Fruit fly (Drosophila melanogaster) whole organism, embryonic: ENCODE results near the gene Mco1.

Source experiments
- Abd-B ChIP-seq: fragments of 200-800 bp; sonication (Bioruptor generic); optimal IDR thresholded peaks from 2 replicates; lab custom pipeline; 2018; ENCODE audit warnings: missing biosample characterization, mild to moderate bottlenecking, missing genetic modification characterization, moderate library complexity
- CG10431 ChIP-seq: fragments of 200-800 bp; sonication (Bioruptor generic); optimal IDR thresholded peaks from 3 replicates; lab custom pipeline; 2018; ENCODE audit warnings: missing biosample characterization, mild to moderate bottlenecking, missing genetic modification characterization
- CG12155 ChIP-seq: fragments of 200-800 bp; sonication (Bioruptor generic); optimal IDR thresholded peaks from 3 replicates; lab custom pipeline; 2016; ENCODE audit warnings: missing biosample characterization, missing genetic modification characterization
- CG13296 ChIP-seq: fragments of 200-800 bp; sonication (Bioruptor generic); optimal IDR thresholded peaks from 3 replicates; lab custom pipeline; 2018; ENCODE audit warnings: missing biosample characterization, mild to moderate bottlenecking, missing genetic modification characterization
- CG13775 ChIP-seq: fragments of 200-800 bp; sonication (Bioruptor generic); optimal IDR thresholded peaks from 3 replicates; lab custom pipeline; 2017; ENCODE audit warnings: missing biosample characterization, mild to moderate bottlenecking, missing genetic modification characterization
- CG14965 ChIP-seq: fragments of 200-800 bp; sonication (Bioruptor generic); optimal IDR thresholded peaks from 2 replicates; lab custom pipeline; 2016; ENCODE audit warnings: missing biosample characterization, missing genetic modification characterization, borderline replicate concordance
- CG17612 ChIP-seq: fragments of 200-800 bp; sonication (Bioruptor generic); IDR thresholded peaks from 2 replicates; pipeline ENCODE4 v1.3.6; 2022; ENCODE audit warnings: missing biosample characterization, missing genetic modification characterization
- CG34376 ChIP-seq: fragments of 200-800 bp; sonication (Bioruptor generic); optimal IDR thresholded peaks from 2 replicates; lab custom pipeline; 2018; ENCODE audit warnings: missing biosample characterization, mild to moderate bottlenecking, missing genetic modification characterization
- CG4820 ChIP-seq: fragments of 200-800 bp; sonication (Bioruptor generic); optimal IDR thresholded peaks from 3 replicates; lab custom pipeline; 2016; ENCODE audit warnings: missing biosample characterization, missing genetic modification characterization
- CG6272 ChIP-seq: fragments of 200-800 bp; sonication (Bioruptor generic); IDR thresholded peaks from 2 replicates; pipeline ENCODE4 v1.3.6; 2022; ENCODE audit warnings: missing biosample characterization, missing genetic modification characterization
- CG7357 ChIP-seq: fragments of 200-800 bp; sonication (Bioruptor generic); IDR thresholded peaks from 3 replicates; pipeline ENCODE4 v1.3.6; 2022; ENCODE audit warnings: missing biosample characterization, missing genetic modification characterization
- CG8089 ChIP-seq: fragments of 200-800 bp; sonication (Bioruptor generic); optimal IDR thresholded peaks from 3 replicates; lab custom pipeline; 2016; ENCODE audit warnings: missing biosample characterization, missing genetic modification characterization
- CrebB ChIP-seq: fragments of 200-800 bp; sonication (Bioruptor generic); optimal IDR thresholded peaks from 3 replicates; lab custom pipeline; 2018; ENCODE audit warnings: missing biosample characterization, mild to moderate bottlenecking, missing genetic modification characterization
- D ChIP-seq, 2 experiments: fragments of 200-800 bp in 1 of 2; fragments of >200 bp in 1 of 2; sonication (Bioruptor generic) in 1 of 2; optimal IDR thresholded peaks; 2 replicates in 1 of 2; 3 replicates in 1 of 2; lab custom pipeline; 2017; ENCODE audit warnings: mild to moderate bottlenecking in 1 of 2, missing biosample characterization in 1 of 2, missing genetic modification characterization in 1 of 2, missing genetic modification reagents in 1 of 2
- Dll ChIP-seq: fragments of 200-800 bp; sonication (Bioruptor generic); IDR thresholded peaks from 4 replicates; pipeline ENCODE4 v1.3.6; 2022; ENCODE audit warnings: missing biosample characterization, missing genetic modification characterization; ENCODE audit not compliant: partially characterized antibody
- Fer3 ChIP-seq: fragments of 200-800 bp; sonication (Bioruptor generic); optimal IDR thresholded peaks from 2 replicates; lab custom pipeline; 2018; ENCODE audit warnings: missing biosample characterization, mild to moderate bottlenecking, missing genetic modification characterization, moderate library complexity
- HmgZ ChIP-seq: fragments of 200-800 bp; sonication (Bioruptor generic); optimal IDR thresholded peaks from 2 replicates; lab custom pipeline; 2018; ENCODE audit warnings: missing biosample characterization, mild to moderate bottlenecking, missing genetic modification characterization
- Hmx ChIP-seq: fragments of 200-800 bp; sonication (Bioruptor generic); optimal IDR thresholded peaks from 2 replicates; lab custom pipeline; 2016; ENCODE audit warnings: missing biosample characterization, missing genetic modification characterization
- Hr78 ChIP-seq, 2 experiments: fragments of 200-800 bp in 1 of 2; fragments of >200 bp in 1 of 2; sonication (Bioruptor generic) in 1 of 2; optimal IDR thresholded peaks; 2 replicates each; lab custom pipeline; 2017 to 2019; ENCODE audit warnings: missing biosample characterization in 2 of 2, missing genetic modification characterization in 2 of 2, mild to moderate bottlenecking in 1 of 2, moderate library complexity in 1 of 2
- NC2β ChIP-seq: fragments of 200-800 bp; sonication (Bioruptor generic); optimal IDR thresholded peaks from 2 replicates; lab custom pipeline; 2016; ENCODE audit warnings: missing biosample characterization, missing genetic modification characterization
- Optix ChIP-seq: fragments of 200-800 bp; sonication (Bioruptor generic); IDR thresholded peaks from 3 replicates; pipeline ENCODE4 v1.3.6; 2022; ENCODE audit warnings: missing biosample characterization, missing genetic modification characterization
- Pdp1 ChIP-seq, 2 experiments: fragments of 200-800 bp; sonication (Bioruptor generic); optimal IDR thresholded peaks; 3 replicates each; lab custom pipeline; 2016; ENCODE audit warnings: missing biosample characterization in 2 of 2, missing genetic modification characterization in 2 of 2, mild to moderate bottlenecking in 1 of 2, moderate library complexity in 1 of 2
- Six4 ChIP-seq: fragments of 200-800 bp; sonication (Bioruptor generic); optimal IDR thresholded peaks from 2 replicates; lab custom pipeline; 2016; ENCODE audit warnings: missing biosample characterization, missing genetic modification characterization
- Xrp1 ChIP-seq: fragments of 200-800 bp; sonication (Bioruptor generic); IDR thresholded peaks from 2 replicates; pipeline ENCODE4 v1.3.6; 2022; ENCODE audit warnings: missing biosample characterization, missing genetic modification characterization
- bigmax ChIP-seq: fragments of 200-800 bp; sonication (Bioruptor generic); optimal IDR thresholded peaks from 2 replicates; lab custom pipeline; 2018; ENCODE audit warnings: missing biosample characterization, mild to moderate bottlenecking, missing genetic modification characterization
- caup ChIP-seq: fragments of 200-800 bp; sonication (Bioruptor generic); optimal IDR thresholded peaks from 3 replicates; lab custom pipeline; 2017; ENCODE audit warnings: missing biosample characterization, mild to moderate bottlenecking, missing genetic modification characterization, moderate library complexity; ENCODE audit not compliant: severe bottlenecking
- crp ChIP-seq, 2 experiments: fragments of 200-800 bp; sonication (Bioruptor generic); optimal IDR thresholded peaks; 2 replicates in 1 of 2; 3 replicates in 1 of 2; lab custom pipeline; 2017; ENCODE audit warnings: missing biosample characterization in 2 of 2, missing genetic modification characterization in 2 of 2, mild to moderate bottlenecking in 1 of 2, moderate library complexity in 1 of 2
- dmrt11E ChIP-seq: fragments of 200-800 bp; sonication (Bioruptor generic); optimal IDR thresholded peaks from 3 replicates; lab custom pipeline; 2018; ENCODE audit warnings: missing biosample characterization, mild to moderate bottlenecking, missing genetic modification characterization, moderate library complexity
- dmrt99B ChIP-seq: fragments of 200-800 bp; sonication (Bioruptor generic); optimal IDR thresholded peaks from 2 replicates; lab custom pipeline; 2018; ENCODE audit warnings: missing biosample characterization, mild to moderate bottlenecking, missing genetic modification characterization, moderate library complexity
- dpn ChIP-seq, 2 experiments: fragments of 200-800 bp; sonication (Bioruptor generic); optimal IDR thresholded peaks; 3 replicates each; lab custom pipeline; 2016; ENCODE audit warnings: missing biosample characterization in 2 of 2, missing genetic modification characterization in 2 of 2
- klu ChIP-seq: fragments of 200-800 bp; sonication (Bioruptor generic); IDR thresholded peaks from 2 replicates; pipeline ENCODE4 v1.3.6; 2022; ENCODE audit warnings: missing biosample characterization, missing genetic modification characterization
- nerfin-1 ChIP-seq: fragments of 200-800 bp; sonication (Bioruptor generic); optimal IDR thresholded peaks from 3 replicates; lab custom pipeline; 2019; ENCODE audit warnings: missing biosample characterization, mild to moderate bottlenecking, missing genetic modification characterization, moderate library complexity
- nmo ChIP-seq: fragments of 200-800 bp; sonication (Bioruptor generic); optimal IDR thresholded peaks from 2 replicates; lab custom pipeline; 2018; ENCODE audit warnings: missing biosample characterization, mild to moderate bottlenecking, missing genetic modification characterization, moderate library complexity
- pb ChIP-seq: fragments of 200-800 bp; sonication (Bioruptor generic); optimal IDR thresholded peaks from 3 replicates; lab custom pipeline; 2016; ENCODE audit warnings: missing biosample characterization, missing genetic modification characterization
- pros ChIP-seq: fragments of 200-800 bp; sonication (Bioruptor generic); optimal IDR thresholded peaks from 3 replicates; lab custom pipeline; 2019; ENCODE audit warnings: missing biosample characterization, mild to moderate bottlenecking, missing genetic modification characterization, moderate library complexity
- repo ChIP-seq: fragments of 200-800 bp; sonication (Bioruptor generic); optimal IDR thresholded peaks from 2 replicates; lab custom pipeline; 2016; ENCODE audit warnings: missing biosample characterization, missing genetic modification characterization
- sens ChIP-seq: fragments of 200-800 bp; sonication (Bioruptor generic); peaks from one replicate; lab custom pipeline; 2016; ENCODE audit warnings: missing biosample characterization, missing genetic modification characterization
- sim ChIP-seq: fragments of 200-800 bp; sonication (Bioruptor generic); IDR thresholded peaks from 2 replicates; pipeline ENCODE4 v1.3.6; 2022; ENCODE audit warnings: missing biosample characterization, missing genetic modification characterization
- tna ChIP-seq: fragments of 200-800 bp; sonication (Bioruptor generic); IDR thresholded peaks from 2 replicates; pipeline ENCODE4 v1.3.6; 2022; ENCODE audit warnings: missing biosample characterization, missing genetic modification characterization; ENCODE audit not compliant: partially characterized antibody
- tup ChIP-seq: fragments of 200-800 bp; sonication (Bioruptor generic); optimal IDR thresholded peaks from 2 replicates; lab custom pipeline; 2016; ENCODE audit warnings: missing biosample characterization, mild to moderate bottlenecking, missing genetic modification characterization, moderate library complexity

Mco1 gene

DNA sequence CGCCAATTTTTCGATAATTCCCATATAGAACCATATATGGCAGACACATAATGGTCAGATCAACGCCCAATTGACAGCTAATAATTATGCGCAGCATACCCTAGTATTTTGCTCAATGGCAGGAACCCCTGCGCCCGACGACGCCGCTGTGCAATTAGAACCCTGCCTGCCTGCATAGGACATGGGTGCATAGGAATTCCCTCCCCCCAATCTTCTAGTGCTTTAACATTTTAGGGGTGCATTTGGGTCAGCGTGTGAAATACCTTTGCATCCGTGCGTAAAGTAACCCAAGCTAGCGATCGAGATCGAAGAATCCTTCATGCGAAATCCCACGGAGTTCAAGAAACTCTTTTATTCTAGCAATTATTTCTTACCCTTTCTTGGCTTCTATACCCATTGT, 38.8 kb downstream of the Mco1 start:
- TF ChIP-seq bigmax (GFP tag; lab: Kevin White, UChicago) (no peak), CG10431 (peak; percentile 76), HmgZ (tag; lab: Kevin White, UChicago) (no peak), NC2β (GFP tag; lab: Kevin White, UChicago) (no peak), Dll (GFP tag; lab: Robert Waterston, UW) (no peak), CG13296 (GFP tag; lab: Kevin White, UChicago) (no peak), Six4 (GFP tag; lab: Kevin White, UChicago) (no peak), crp (GFP tag; optimal IDR thresholded peaks at IDR 0.05; lab: Kevin White, UChicago) (no peak), CG4820 (GFP tag; lab: Kevin White, UChicago) (no peak), CG6272 (GFP tag; lab: Robert Waterston, UW) (no peak), tna (GFP tag; lab: Robert Waterston, UW) (no peak), CG17612 (GFP tag; lab: Robert Waterston, UW) (0 out of 2 replicates have a peak, but pooled peaks have one; percentile 26), dpn (GFP tag; optimal IDR thresholded peaks at IDR 0.05; lab: Kevin White, UChicago) (no peak), D (optimal IDR thresholded peaks at IDR 0.05; lab: Kevin White, UChicago) (peak; percentile 5), D (GFP tag; optimal IDR thresholded peaks at IDR 0.05; lab: Kevin White, UChicago) (no peak), klu (GFP tag; lab: Robert Waterston, UW) (no peak), pb (GFP tag; lab: Kevin White, UChicago) (no peak), CG13775 (GFP tag; lab: Kevin White, UChicago) (no peak), nmo (GFP tag; lab: Kevin White, UChicago) (peak; percentile 23), CG7357 (GFP tag; lab: Robert Waterston, UW) (0 out of 3 replicates have a peak, but pooled peaks have one; percentile 21), sim (no peak), repo (GFP tag; lab: Kevin White, UChicago) (no peak), CG34376 (GFP tag; lab: Kevin White, UChicago) (no peak), caup (GFP tag; lab: Kevin White, UChicago) (no peak), dmrt99B (tag; lab: Kevin White, UChicago) (no peak), Optix (GFP tag; lab: Robert Waterston, UW) (no peak), sens (GFP tag; lab: Kevin White, UChicago) (peak; percentile 19), dmrt11E (no peak), CG8089 (GFP tag; lab: Kevin White, UChicago) (no peak), Pdp1 (GFP tag; optimal IDR thresholded peaks at IDR 0.05; lab: Kevin White, UChicago) (no peak), Abd-B (GFP tag; lab: Kevin White, UChicago) (no peak), nerfin-1 (peak; percentile 97), CG12155 (GFP tag; lab: Kevin White, UChicago) (no peak), Hmx (GFP tag; lab: Kevin White, UChicago) (no peak), Xrp1 (GFP tag; lab: Robert Waterston, UW) (no peak), tup (no peak), CrebB (tag; lab: Kevin White, UChicago) (no peak), pros (GFP tag; lab: Kevin White, UChicago) (peak; percentile 67), CG14965 (GFP tag; lab: Kevin White, UChicago) (no peak)

DNA sequence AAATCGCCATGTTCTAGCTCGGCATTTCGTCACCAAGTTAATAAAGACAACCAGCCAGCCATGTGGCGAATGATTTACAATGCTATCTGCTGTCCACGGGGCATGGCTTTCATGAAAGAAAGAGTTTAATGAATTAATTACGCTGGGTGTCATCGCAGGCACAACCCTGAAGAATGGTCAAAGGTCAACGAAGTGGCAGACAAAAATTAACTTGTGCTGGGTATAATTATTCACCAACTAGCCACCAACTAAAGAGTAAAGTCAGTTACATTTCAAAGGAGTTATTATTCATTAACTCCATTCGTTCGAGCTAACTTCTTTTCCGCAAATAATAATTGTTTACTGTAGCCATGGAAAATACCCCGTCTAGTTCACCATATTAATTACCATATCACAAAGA, 41.1 kb downstream of the Mco1 start:
- TF ChIP-seq Fer3 (tag; lab: Kevin White, UChicago) (no peak), Hr78 (GFP tag; optimal IDR thresholded peaks at IDR 0.05; lab: Kevin White, UChicago) (peak in 1 of 2 experiments; percentile 56), sens (GFP tag; lab: Kevin White, UChicago) (peak; percentile 1)
